Fruit fly (Drosophila melanogaster): ENCODE results near the gene PolZ2.

The PolZ2 gene

DNA sequence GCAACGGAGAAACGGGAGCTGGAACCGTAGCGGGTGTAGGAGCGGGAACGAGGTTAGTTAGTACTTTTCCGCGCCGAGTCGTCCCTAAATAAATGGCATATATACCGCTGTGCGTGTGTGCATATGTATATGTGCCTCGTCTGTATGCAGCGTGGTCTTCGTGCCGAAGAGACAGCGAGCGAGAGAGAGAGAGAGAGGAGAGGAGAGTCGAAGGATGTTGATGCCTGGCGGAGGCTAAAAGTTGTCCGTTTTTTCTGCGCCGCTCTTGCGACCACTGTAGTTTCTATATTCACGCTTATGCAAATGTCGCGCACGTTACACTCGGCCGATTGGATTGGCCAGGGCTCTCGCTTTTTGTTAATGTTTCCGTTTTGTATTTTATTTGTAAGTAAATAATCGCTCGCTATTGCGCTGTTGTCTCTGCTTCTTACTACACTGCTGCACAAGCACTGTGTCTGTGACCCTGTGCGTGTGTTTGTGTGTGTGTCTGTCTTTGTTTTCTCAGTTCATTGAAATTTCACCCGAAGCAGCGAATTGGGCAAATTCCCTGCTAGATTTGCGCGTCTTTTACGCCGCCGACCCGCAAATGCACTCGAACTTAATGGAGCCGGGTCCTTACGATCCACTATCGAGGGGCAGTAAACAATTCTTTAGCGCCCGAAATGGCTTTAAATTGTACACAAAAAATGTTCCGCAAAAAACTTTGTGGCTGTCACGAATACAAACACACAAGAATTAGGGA, 23.9 kb downstream of the PolZ2 start, which contains the start of gene Rga (continued):
- TF ChIP-seq Fer1 (GFP tag; optimal IDR thresholded peaks at IDR 0.05) = peak; percentile 20
- 0 out of 2 replicates have a peak, but pooled peaks have one; percentile 16 for TF ChIP-seq CG32532 (GFP tag; IDR thresholded peaks at IDR 0.05)
- no peak for TF ChIP-seq CG8281 (tag; optimal IDR thresholded peaks at IDR 0.05)
- TF ChIP-seq CG7556 (GFP tag; optimal IDR thresholded peaks at IDR 0.05) = peak; percentile 5

DNA sequence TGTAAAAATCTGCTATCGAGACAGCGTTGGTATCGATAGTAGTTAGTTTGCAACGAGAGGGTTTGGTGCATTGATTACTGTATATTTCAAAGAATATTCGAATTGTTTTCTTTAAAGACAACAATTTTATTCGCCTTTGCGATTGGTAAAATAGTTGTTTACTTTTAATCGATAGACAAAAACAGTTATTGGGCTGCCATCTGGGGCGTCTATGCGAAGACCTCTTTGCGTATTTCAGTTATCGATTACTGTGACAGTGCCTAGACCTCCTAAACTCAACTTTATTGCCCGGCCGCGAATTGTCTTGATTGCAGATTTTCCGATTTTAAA, 24.4 kb downstream of the PolZ2 start, which contains the start of gene Atu:
Gene Atu, plus strand, starts transcription at position 245 of the 330 bp plus-strand sequence.
- TF ChIP-seq CG31441 (GFP tag; IDR thresholded peaks at IDR 0.05) (peak; percentile 43; the same call in 1 of the 2 replicates), MBD-R2 (GFP tag; IDR thresholded peaks at IDR 0.05) (peak; percentile 76), CG11696 (GFP tag; IDR thresholded peaks at IDR 0.05) (no peak), Abd-B (GFP tag; optimal IDR thresholded peaks at IDR 0.05) (peak; percentile 73), zfh1 (GFP tag; IDR thresholded peaks at IDR 0.05) (no peak), stwl (tag; optimal IDR thresholded peaks at IDR 0.05) (peak; percentile 60), gsb (GFP tag; IDR thresholded peaks at IDR 0.05) (no peak), bsh (GFP tag; optimal IDR thresholded peaks at IDR 0.05) (peak in 1 of 2 experiments; percentile 1), Awh (GFP tag; IDR thresholded peaks at IDR 0.05) (no peak), Med (GFP tag) (peak; percentile 91), CG3726 (GFP tag; IDR thresholded peaks at IDR 0.05) (no peak), nmo (GFP tag; optimal IDR thresholded peaks at IDR 0.05) (peak; percentile 76), row (GFP tag; IDR thresholded peaks at IDR 0.05) (peak; percentile 62), Rfx (GFP tag; IDR thresholded peaks at IDR 0.05) (peak; percentile 41; the same call in 1 of the 2 replicates), CG9437 (GFP tag; optimal IDR thresholded peaks at IDR 0.05) (peak; percentile 24), CG9797 (GFP tag; optimal IDR thresholded peaks at IDR 0.05) (peak; percentile 19), mam (GFP tag; optimal IDR thresholded peaks at IDR 0.05) (no peak), CG14860 (GFP tag; IDR thresholded peaks at IDR 0.05; ENCODE audit: partially characterized antibody) (peak; percentile 94), CG6791 (GFP tag; IDR thresholded peaks at IDR 0.05; ENCODE audit: partially characterized antibody) (peak; percentile 84), jigr1 (GFP tag; IDR thresholded peaks at IDR 0.05) (no peak), Ets97D (GFP tag; optimal IDR thresholded peaks at IDR 0.05) (peak; percentile 66), CG17186 (GFP tag; optimal IDR thresholded peaks at IDR 0.05) (peak; percentile 57), sr (GFP tag; IDR thresholded peaks at IDR 0.05) (no peak), CG1832 (GFP tag; optimal IDR thresholded peaks at IDR 0.05) (no peak), sna (GFP tag; IDR thresholded peaks at IDR 0.05; ENCODE audit: partially characterized antibody) (peak; percentile 93), CG8765 (GFP tag; IDR thresholded peaks at IDR 0.05) (no peak), HLH4C (GFP tag; IDR thresholded peaks at IDR 0.05; ENCODE audit: partially characterized antibody) (peak; percentile 93), pho (GFP tag; optimal IDR thresholded peaks at IDR 0.05) (peak; percentile 38), dpn (GFP tag; optimal IDR thresholded peaks at IDR 0.05) (peak in 1 of 2 experiments; percentile 16), CG8924 (tag; optimal IDR thresholded peaks at IDR 0.05) (peak; percentile 33), CG17568 (GFP tag; optimal IDR thresholded peaks at IDR 0.05) (no peak), CG1233 (GFP tag; optimal IDR thresholded peaks at IDR 0.05) (no peak), CG10654 (GFP tag; optimal IDR thresholded peaks at IDR 0.05) (no peak), esg (GFP tag; conservative IDR thresholded peaks at IDR 0.05) (no peak), CG30403 (GFP tag; optimal IDR thresholded peaks at IDR 0.05) (peak; percentile 54), CG3407 (GFP tag; optimal IDR thresholded peaks at IDR 0.05) (no peak), Hr51 (GFP tag; optimal IDR thresholded peaks at IDR 0.05) (peak in 1 of 2 experiments; percentile 3), CG16863 (GFP tag; optimal IDR thresholded peaks at IDR 0.05) (no peak), Pdp1 (GFP tag; optimal IDR thresholded peaks at IDR 0.05) (peak in 1 of 2 experiments; percentile 42), CG8290 (GFP tag; optimal IDR thresholded peaks at IDR 0.05) (no peak), CG8290 (tag; optimal IDR thresholded peaks at IDR 0.05) (peak in 1 of 2 experiments; percentile 57), jing (GFP tag; optimal IDR thresholded peaks at IDR 0.05) (no peak), lola (GFP tag; optimal IDR thresholded peaks at IDR 0.05) (peak in 1 of 3 experiments; percentile 34)

Data from whole organism, embryonic.